Worm (Caenorhabditis elegans) whole organism, young adult: ENCODE measurements around the gene F59D12.2.

ENCODE experiments used
- F33H1.4 ChIP-seq: fragments of 200-800 bp; sonication (Bioruptor generic); IDR thresholded peaks from 2 replicates; pipeline ENCODE4 v1.3.6; 2022; ENCODE audit warnings: missing genetic modification reagents, missing genetic modification characterization, missing compliant biosample characterization
- ama-1 ChIP-seq, 3 experiments: fragments of 150-350 bp in 1 of 3; sonication (generic microtip) in 2 of 3; optimal IDR thresholded peaks; 2 replicates each; lab custom pipeline; 2014 to 2018; ENCODE audit warnings: missing biosample characterization in 2 of 3, missing genetic modification characterization in 2 of 3, missing genetic modification reagents in 2 of 3
- aptf-3 ChIP-seq: fragments of 200-800 bp; sonication (Bioruptor generic); IDR thresholded peaks from 2 replicates; pipeline ENCODE4 v1.3.6; 2022; ENCODE audit warnings: missing genetic modification characterization, missing compliant biosample characterization
- attf-6 ChIP-seq: fragments of 200-800 bp; sonication (Bioruptor generic); IDR thresholded peaks from 2 replicates; pipeline ENCODE4 v1.3.6; 2022; ENCODE audit warnings: missing genetic modification reagents, missing genetic modification characterization, missing compliant biosample characterization
- dpff-1 ChIP-seq: sonication (generic microtip); optimal IDR thresholded peaks from 2 replicates; lab custom pipeline; 2017; ENCODE audit warnings: mild to moderate bottlenecking, missing genetic modification characterization, missing compliant biosample characterization
- egl-44 ChIP-seq: fragments of 200-800 bp; sonication (Bioruptor generic); IDR thresholded peaks from 2 replicates; pipeline ENCODE4 v1.3.6; 2022; ENCODE audit warnings: missing genetic modification reagents, missing genetic modification characterization, missing compliant biosample characterization
- gei-17 ChIP-seq: fragments of 200-800 bp; sonication (Bioruptor generic); optimal IDR thresholded peaks from 2 replicates; lab custom pipeline; 2018; ENCODE audit warnings: mild to moderate bottlenecking, missing genetic modification characterization, missing compliant biosample characterization
- mxl-1 ChIP-seq: sonication (generic microtip); optimal IDR thresholded peaks from 2 replicates; lab custom pipeline; 2016; ENCODE audit warnings: missing genetic modification characterization, missing compliant biosample characterization
- repo-1 ChIP-seq: sonication (generic microtip); optimal IDR thresholded peaks from 2 replicates; lab custom pipeline; 2017; ENCODE audit warnings: mild to moderate bottlenecking, missing genetic modification characterization, missing compliant biosample characterization
- snpc-4 ChIP-seq, 5 experiments: fragments of 150-350 bp in 1 of 5; sonication (generic microtip) in 4 of 5; optimal IDR thresholded peaks; 2 replicates each; lab custom pipeline; 2014 to 2018; ENCODE audit warnings: missing genetic modification characterization in 5 of 5, missing biosample characterization in 3 of 5, antibody characterized with exemption in 2 of 5, mild to moderate bottlenecking in 2 of 5, missing compliant biosample characterization in 2 of 5, missing genotype in 2 of 5, moderate library complexity in 2 of 5, missing genetic modification reagents in 1 of 5
- unc-62 ChIP-seq: fragments of 150-350 bp; optimal IDR thresholded peaks from 2 replicates; lab custom pipeline; 2014; ENCODE audit warnings: missing biosample characterization, missing genetic modification reagents, missing genetic modification characterization
- zim-3 ChIP-seq: sonication (generic microtip); optimal IDR thresholded peaks from 2 replicates; lab custom pipeline; 2017; ENCODE audit warnings: mild to moderate bottlenecking, missing genetic modification characterization, moderate library complexity, missing compliant biosample characterization
- ztf-22 ChIP-seq: fragments of 200-800 bp; sonication (Bioruptor generic); optimal IDR thresholded peaks from 2 replicates; lab custom pipeline; 2018; ENCODE audit warnings: mild to moderate bottlenecking, missing genetic modification characterization, moderate library complexity, missing compliant biosample characterization

- TF ChIP-seq gei-17 (GFP tag; lab: Kevin White, UChicago) = no peak
- no peak for TF ChIP-seq ztf-22
- no peak for TF ChIP-seq ama-1 (optimal IDR thresholded peaks at IDR 0.05; lab: Kevin White, UChicago)
- TF ChIP-seq ama-1 (GFP tag; optimal IDR thresholded peaks at IDR 0.05; lab: Kevin White, UChicago) = no peak
- TF ChIP-seq dpff-1 (tag; lab: Kevin White, UChicago) = no peak
- TF ChIP-seq unc-62 (GFP tag; lab: Kevin White, UChicago) = no peak
- TF ChIP-seq snpc-4 (GFP tag; optimal IDR thresholded peaks at IDR 0.05; lab: Kevin White, UChicago) = no peak
- no peak for TF ChIP-seq snpc-4 (tag; optimal IDR thresholded peaks at IDR 0.05; lab: Kevin White, UChicago)
- TF ChIP-seq aptf-3 (GFP tag; lab: Robert Waterston, UW) = no peak
- no peak for TF ChIP-seq zim-3 (tag; lab: Kevin White, UChicago)
- TF ChIP-seq mxl-1 (tag; lab: Kevin White, UChicago) = no peak
- no peak for TF ChIP-seq attf-6
- no peak for TF ChIP-seq F33H1.4 (GFP tag; lab: Robert Waterston, UW)
- no peak for TF ChIP-seq egl-44 (GFP tag; lab: Robert Waterston, UW)
- TF ChIP-seq repo-1 (tag; lab: Kevin White, UChicago) = no peak
Measured at ce11 chrX:15647276-15647675, 28.2 kb downstream of the F59D12.2 start, which contains the start of gene F59D12.5.
